Fruit fly (Drosophila melanogaster) whole organism, prepupa: ENCODE results near the gene Btk.

Experiments
- Blimp-1 ChIP-seq: fragments of 200-800 bp; sonication (Bioruptor generic); optimal IDR thresholded peaks from 3 replicates; lab custom pipeline; 2017; ENCODE audit warnings: missing biosample characterization, missing genetic modification characterization, mild to moderate bottlenecking, moderate library complexity, missing genetic modification reagents
- CG10631 ChIP-seq: fragments of 200-800 bp; sonication (Bioruptor generic); optimal IDR thresholded peaks from 2 replicates; lab custom pipeline; 2016; ENCODE audit warnings: missing biosample characterization, missing genetic modification characterization
- CG10669 ChIP-seq: fragments of 200-800 bp; sonication (Bioruptor generic); optimal IDR thresholded peaks from 3 replicates; lab custom pipeline; 2018; ENCODE audit warnings: missing biosample characterization, mild to moderate bottlenecking, missing genetic modification characterization, moderate library complexity
- CG11762 ChIP-seq: fragments of 200-800 bp; sonication (Bioruptor generic); optimal IDR thresholded peaks from 3 replicates; lab custom pipeline; 2016; ENCODE audit warnings: missing biosample characterization, missing genetic modification characterization; ENCODE audit not compliant: insufficient read depth
- CG15336 ChIP-seq: fragments of 200-800 bp; sonication (Bioruptor generic); IDR thresholded peaks from 2 replicates; pipeline ENCODE4 v1.3.6; 2022; ENCODE audit warnings: missing biosample characterization, missing genetic modification characterization
- CG1621 ChIP-seq: fragments of 200-800 bp; sonication (Bioruptor generic); optimal IDR thresholded peaks from 3 replicates; lab custom pipeline; 2018; ENCODE audit warnings: missing biosample characterization, mild to moderate bottlenecking, missing genetic modification characterization
- CG32006 ChIP-seq: fragments of 200-800 bp; sonication (Bioruptor generic); optimal IDR thresholded peaks from 3 replicates; lab custom pipeline; 2017; ENCODE audit warnings: missing biosample characterization, mild to moderate bottlenecking, missing genetic modification characterization
- CG3919 ChIP-seq: fragments of 200-800 bp; sonication (Bioruptor generic); optimal IDR thresholded peaks from 3 replicates; lab custom pipeline; 2016; ENCODE audit warnings: missing biosample characterization, missing genetic modification characterization
- CG4318 ChIP-seq: fragments of 200-800 bp; sonication (Bioruptor generic); optimal IDR thresholded peaks from 3 replicates; lab custom pipeline; 2017; ENCODE audit warnings: missing biosample characterization, mild to moderate bottlenecking, missing genetic modification characterization
- CG6163 ChIP-seq: fragments of 200-800 bp; sonication (Bioruptor generic); IDR thresholded peaks from 3 replicates; pipeline ENCODE4 v1.3.6; 2022; ENCODE audit warnings: missing biosample characterization, missing genetic modification characterization
- CG6276 ChIP-seq: fragments of 200-800 bp; sonication (Bioruptor generic); optimal IDR thresholded peaks from 2 replicates; lab custom pipeline; 2017; ENCODE audit warnings: missing biosample characterization, mild to moderate bottlenecking, missing genetic modification characterization
- CG6792 ChIP-seq: fragments of 200-800 bp; sonication (Bioruptor generic); optimal IDR thresholded peaks from 3 replicates; lab custom pipeline; 2016; ENCODE audit warnings: missing biosample characterization, missing genetic modification characterization
- CG6854 ChIP-seq: fragments of 200-800 bp; sonication (Bioruptor generic); optimal IDR thresholded peaks from 2 replicates; lab custom pipeline; 2017; ENCODE audit warnings: missing biosample characterization, mild to moderate bottlenecking, missing genetic modification characterization
- CG7368 ChIP-seq: fragments of 200-800 bp; sonication (Bioruptor generic); optimal IDR thresholded peaks from 3 replicates; lab custom pipeline; 2016; ENCODE audit warnings: missing biosample characterization, missing genetic modification characterization
- CG8119 ChIP-seq: fragments of 200-800 bp; sonication (Bioruptor generic); IDR thresholded peaks from 3 replicates; pipeline ENCODE4 v1.3.6; 2022; ENCODE audit warnings: missing biosample characterization, missing genetic modification characterization
- CG8319 ChIP-seq: fragments of 200-800 bp; sonication (Bioruptor generic); optimal IDR thresholded peaks from 3 replicates; lab custom pipeline; 2016; ENCODE audit warnings: missing biosample characterization, missing genetic modification characterization
- CG8632 ChIP-seq: fragments of 200-800 bp; sonication (Bioruptor generic); optimal IDR thresholded peaks from 3 replicates; lab custom pipeline; 2016; ENCODE audit warnings: missing biosample characterization, missing genetic modification characterization
- Eip78C ChIP-seq: fragments of 200-800 bp; sonication (Bioruptor generic); peaks from one replicate; lab custom pipeline; 2016; ENCODE audit warnings: missing biosample characterization, missing genetic modification characterization
- Eip93F ChIP-seq: fragments of 200-800 bp; sonication (Bioruptor generic); optimal IDR thresholded peaks from 2 replicates; lab custom pipeline; 2016; ENCODE audit warnings: missing biosample characterization, mild to moderate bottlenecking, missing genetic modification characterization
- Ets96B ChIP-seq: fragments of 200-800 bp; optimal IDR thresholded peaks from 2 replicates; lab custom pipeline; 2019; ENCODE audit warnings: missing biosample characterization, mild to moderate bottlenecking, missing genetic modification characterization, moderate library complexity
- Gug ChIP-seq: fragments of 200-800 bp; sonication (Bioruptor generic); IDR thresholded peaks from 2 replicates; pipeline ENCODE4 v1.3.6; 2022; ENCODE audit warnings: missing biosample characterization, missing genetic modification characterization
- Hr38 ChIP-seq: sonication (Bioruptor generic); optimal IDR thresholded peaks from 2 replicates; lab custom pipeline; 2016; ENCODE audit warnings: missing biosample characterization, missing genetic modification characterization
- Hr39 ChIP-seq: fragments of 200-800 bp; sonication (Bioruptor generic); optimal IDR thresholded peaks from 2 replicates; lab custom pipeline; 2016; ENCODE audit warnings: missing biosample characterization, missing genetic modification characterization
- Hr4 ChIP-seq: fragments of 200-800 bp; sonication (Bioruptor generic); optimal IDR thresholded peaks from 3 replicates; lab custom pipeline; 2016; ENCODE audit warnings: missing biosample characterization, missing genetic modification characterization
- Lpt ChIP-seq: fragments of 200-800 bp; sonication (Bioruptor generic); optimal IDR thresholded peaks from 3 replicates; lab custom pipeline; 2016; ENCODE audit warnings: missing biosample characterization, missing genetic modification characterization
- OdsH ChIP-seq: fragments of 200-800 bp; sonication (Bioruptor generic); optimal IDR thresholded peaks from 3 replicates; lab custom pipeline; 2016; ENCODE audit warnings: missing biosample characterization, missing genetic modification characterization
- Smox ChIP-seq: fragments of 200-800 bp; sonication (Bioruptor generic); optimal IDR thresholded peaks from 3 replicates; lab custom pipeline; 2016; ENCODE audit warnings: missing biosample characterization, missing genetic modification characterization
- Sox15 ChIP-seq: fragments of 200-800 bp; sonication (Bioruptor generic); optimal IDR thresholded peaks from 3 replicates; lab custom pipeline; 2016; ENCODE audit warnings: missing biosample characterization, missing genetic modification characterization
- achi ChIP-seq: fragments of 200-800 bp; sonication (Bioruptor generic); optimal IDR thresholded peaks from 3 replicates; lab custom pipeline; 2016; ENCODE audit warnings: missing biosample characterization, missing genetic modification characterization
- acj6 ChIP-seq: fragments of 200-800 bp; sonication (Bioruptor generic); optimal IDR thresholded peaks from 3 replicates; lab custom pipeline; 2016; ENCODE audit warnings: missing biosample characterization, missing genetic modification characterization
- cyc ChIP-seq: fragments of 200-800 bp; sonication (Bioruptor generic); optimal IDR thresholded peaks from 3 replicates; lab custom pipeline; 2016; ENCODE audit warnings: missing biosample characterization, missing genetic modification characterization
- dac ChIP-seq: fragments of 200-800 bp; sonication (Bioruptor generic); optimal IDR thresholded peaks from 2 replicates; lab custom pipeline; 2017; ENCODE audit warnings: missing biosample characterization, mild to moderate bottlenecking, missing genetic modification characterization
- dsx ChIP-seq: fragments of 200-800 bp; optimal IDR thresholded peaks from 3 replicates; lab custom pipeline; 2019; ENCODE audit warnings: missing biosample characterization, mild to moderate bottlenecking, missing genetic modification characterization, moderate library complexity; ENCODE audit not compliant: poor library complexity, severe bottlenecking
- eg ChIP-seq: fragments of 200-800 bp; sonication (Bioruptor generic); IDR thresholded peaks from 3 replicates; pipeline ENCODE4 v1.3.6; 2022; ENCODE audit warnings: missing biosample characterization, missing genetic modification characterization
- esn ChIP-seq: fragments of 200-800 bp; sonication (Bioruptor generic); optimal IDR thresholded peaks from 2 replicates; lab custom pipeline; 2016; ENCODE audit warnings: missing biosample characterization, mild to moderate bottlenecking, missing genetic modification characterization, moderate library complexity
- fd59A ChIP-seq: fragments of 200-800 bp; sonication (Bioruptor generic); optimal IDR thresholded peaks from 2 replicates; lab custom pipeline; 2017; ENCODE audit warnings: missing biosample characterization, mild to moderate bottlenecking, missing genetic modification characterization, missing genetic modification reagents
- fd85E ChIP-seq: fragments of 200-800 bp; sonication (Bioruptor generic); optimal IDR thresholded peaks from 3 replicates; lab custom pipeline; 2016; ENCODE audit warnings: missing biosample characterization, missing genetic modification characterization
- fkh ChIP-seq: fragments of 200-800 bp; sonication (Bioruptor generic); optimal IDR thresholded peaks from 3 replicates; lab custom pipeline; 2017; ENCODE audit warnings: missing biosample characterization, mild to moderate bottlenecking, missing genetic modification characterization, moderate library complexity
- lz ChIP-seq: fragments of 200-800 bp; sonication (Bioruptor generic); optimal IDR thresholded peaks from 3 replicates; lab custom pipeline; 2016; ENCODE audit warnings: missing biosample characterization, missing genetic modification characterization
- net ChIP-seq: fragments of 200-800 bp; sonication (Bioruptor generic); optimal IDR thresholded peaks from 3 replicates; lab custom pipeline; 2016; ENCODE audit warnings: missing biosample characterization, missing genetic modification characterization
- pdm3 ChIP-seq: fragments of 200-800 bp; sonication (Bioruptor generic); optimal IDR thresholded peaks from 3 replicates; lab custom pipeline; 2016; ENCODE audit warnings: missing biosample characterization, missing genetic modification characterization
- salr ChIP-seq, 2 experiments: fragments of 200-800 bp; sonication (Bioruptor generic); optimal IDR thresholded peaks; 3 replicates each; lab custom pipeline; 2016 to 2018; ENCODE audit warnings: missing biosample characterization in 2 of 2, missing genetic modification characterization in 2 of 2, mild to moderate bottlenecking in 1 of 2
- spab ChIP-seq: fragments of 200-800 bp; sonication (Bioruptor generic); optimal IDR thresholded peaks from 2 replicates; lab custom pipeline; 2017; ENCODE audit warnings: missing biosample characterization, mild to moderate bottlenecking, missing genetic modification characterization, missing genetic modification reagents
- svp ChIP-seq: fragments of 200-800 bp; sonication (Bioruptor generic); peaks from one replicate; lab custom pipeline; 2016; ENCODE audit warnings: missing biosample characterization, missing genetic modification characterization
- topi ChIP-seq: fragments of 200-800 bp; sonication (Bioruptor generic); optimal IDR thresholded peaks from 3 replicates; lab custom pipeline; 2016; ENCODE audit warnings: missing biosample characterization, missing genetic modification characterization
- vri ChIP-seq: fragments of 200-800 bp; sonication (Bioruptor generic); optimal IDR thresholded peaks from 3 replicates; lab custom pipeline; 2016; ENCODE audit warnings: missing biosample characterization, mild to moderate bottlenecking, missing genetic modification characterization

Gene Btk

DNA sequence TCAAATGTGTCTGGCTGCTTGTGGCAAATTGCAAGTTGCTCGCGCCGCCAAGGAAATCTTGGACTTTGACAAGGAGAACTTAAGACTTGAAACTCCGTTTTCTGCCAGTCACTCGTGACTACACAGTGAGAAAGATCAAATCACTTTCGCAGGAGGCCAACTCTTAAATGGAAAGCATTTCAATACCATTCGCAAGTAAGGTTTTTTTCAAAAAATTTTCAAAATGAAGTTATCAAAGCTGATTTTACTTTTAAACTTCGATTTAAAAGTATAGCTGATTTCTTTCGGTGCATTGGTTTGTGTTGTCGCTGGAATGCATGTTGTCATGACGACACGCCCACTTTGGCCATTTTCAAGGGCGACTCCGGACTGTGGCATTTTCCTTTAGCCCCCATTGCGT, 68.5 kb downstream of the Btk start (continued):
- TF ChIP-seq lz (GFP tag; lab: Kevin White, UChicago), result peak; percentile 62
- peak; percentile 71 for TF ChIP-seq Hr4 (GFP tag; lab: Kevin White, UChicago)
- peak; percentile 89 for TF ChIP-seq CG1621
- peak; percentile 59 for TF ChIP-seq Hr39 (GFP tag; lab: Kevin White, UChicago)
- peak; percentile 89 for TF ChIP-seq spab (GFP tag; lab: Kevin White, UChicago)
- peak; percentile 57 for TF ChIP-seq topi (GFP tag; lab: Kevin White, UChicago)
- TF ChIP-seq Blimp-1, result no peak
- TF ChIP-seq vri (GFP tag; lab: Kevin White, UChicago), result no peak
- TF ChIP-seq Ets96B (tag; lab: Kevin White, UChicago), result peak; percentile 85
- peak; percentile 57 for TF ChIP-seq CG4318
- TF ChIP-seq achi (GFP tag; lab: Kevin White, UChicago), result peak; percentile 83
- peak; percentile 81 for TF ChIP-seq CG11762
- peak; percentile 82 for TF ChIP-seq OdsH (GFP tag; lab: Kevin White, UChicago)
- TF ChIP-seq CG6163, result peak; percentile 93

DNA sequence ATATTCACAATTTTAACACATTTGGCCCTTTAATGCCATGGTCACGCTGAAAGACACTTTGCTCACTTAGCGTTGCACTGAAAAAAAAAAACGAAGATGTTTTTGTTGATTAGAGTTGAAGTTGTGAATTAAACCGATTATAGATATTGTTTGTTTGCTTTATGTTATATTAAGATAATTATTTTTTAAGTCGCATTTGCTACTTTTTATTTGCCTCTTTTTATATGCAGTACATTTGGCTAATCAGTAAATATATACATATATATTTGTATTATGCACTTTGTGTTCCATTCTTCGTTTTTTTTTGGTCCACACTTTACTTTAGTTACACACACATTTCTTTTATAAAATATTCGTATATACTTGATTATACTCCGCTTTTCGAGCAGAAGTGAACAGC, 70.6 kb downstream of the Btk start:
- peak; percentile 36; the same call in 1 of the 3 replicates for TF ChIP-seq eg (GFP tag; lab: Robert Waterston, UW)
- TF ChIP-seq CG10631 (GFP tag; lab: Kevin White, UChicago), result no peak
- TF ChIP-seq spab (GFP tag; lab: Kevin White, UChicago), result peak; percentile 15
- TF ChIP-seq lz (GFP tag; lab: Kevin White, UChicago), result no peak
- TF ChIP-seq Hr38 (GFP tag; lab: Kevin White, UChicago), result no peak
- peak; percentile 3 for TF ChIP-seq CG10669 (GFP tag; lab: Kevin White, UChicago)
- TF ChIP-seq Gug, result no peak
- peak; percentile 26; the same call in 1 of the 3 replicates for TF ChIP-seq CG8119 (GFP tag; lab: Robert Waterston, UW)
- peak; percentile 55; the same call in 2 of the 3 replicates for TF ChIP-seq CG6163
- no peak for TF ChIP-seq topi (GFP tag; lab: Kevin White, UChicago)
- peak; percentile 22 for TF ChIP-seq Eip78C (GFP tag; lab: Kevin White, UChicago)
- TF ChIP-seq fd85E, result no peak
- TF ChIP-seq svp (GFP tag; lab: Kevin White, UChicago), result peak; percentile 70
- TF ChIP-seq OdsH (GFP tag; lab: Kevin White, UChicago), result peak; percentile 46
- TF ChIP-seq salr (GFP tag; optimal IDR thresholded peaks at IDR 0.05; lab: Kevin White, UChicago), result no peak
- no peak for TF ChIP-seq Smox
- peak; percentile 7 for TF ChIP-seq pdm3 (GFP tag; lab: Kevin White, UChicago)
- peak; percentile 3 for TF ChIP-seq Sox15
- peak; percentile 24; the same call in 1 of the 2 replicates for TF ChIP-seq CG15336 (GFP tag; lab: Robert Waterston, UW)
- TF ChIP-seq vri (GFP tag; lab: Kevin White, UChicago), result no peak
- TF ChIP-seq esn, result peak; percentile 5
- TF ChIP-seq net (GFP tag; lab: Kevin White, UChicago), result no peak

DNA sequence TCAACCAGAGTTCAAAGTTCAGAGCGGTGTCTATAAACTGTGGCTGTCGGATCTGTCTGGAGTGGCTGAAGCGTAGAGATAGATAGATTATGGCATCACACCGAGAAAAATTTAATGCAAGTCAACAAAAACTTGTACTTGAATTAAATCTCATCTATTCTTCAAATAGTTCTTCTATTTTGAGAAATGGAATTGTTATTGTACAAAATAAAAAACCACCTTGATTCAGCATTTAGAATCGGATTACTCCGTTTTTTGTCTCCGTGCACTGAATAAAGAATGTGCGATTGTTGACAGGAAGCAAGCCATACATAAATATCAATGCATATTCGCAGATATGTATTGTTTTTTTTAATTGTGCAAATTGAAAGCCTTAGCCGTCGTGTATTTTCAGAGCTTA, 71.3 kb downstream of the Btk start:
- peak; percentile 32 for TF ChIP-seq CG32006 (GFP tag; lab: Kevin White, UChicago)
- TF ChIP-seq topi (GFP tag; lab: Kevin White, UChicago), result peak; percentile 83
- TF ChIP-seq dac, result no peak
- TF ChIP-seq cyc, result peak; percentile 71
- peak; percentile 16 for TF ChIP-seq CG1621
- TF ChIP-seq CG7368 (GFP tag; lab: Kevin White, UChicago), result no peak
- TF ChIP-seq CG6854 (GFP tag; lab: Kevin White, UChicago), result peak; percentile 8
- TF ChIP-seq CG6792 (GFP tag; lab: Kevin White, UChicago), result peak; percentile 53
- TF ChIP-seq CG10631 (GFP tag; lab: Kevin White, UChicago), result peak; percentile 32
- TF ChIP-seq CG8319 (GFP tag; lab: Kevin White, UChicago), result peak; percentile 11
- TF ChIP-seq Ets96B (tag; lab: Kevin White, UChicago), result peak; percentile 59
- TF ChIP-seq Eip93F (GFP tag; lab: Kevin White, UChicago), result no peak
- peak; percentile 61 for TF ChIP-seq lz (GFP tag; lab: Kevin White, UChicago)
- no peak for TF ChIP-seq CG6276 (GFP tag; lab: Kevin White, UChicago)
- peak; percentile 65 for TF ChIP-seq CG8119 (GFP tag; lab: Robert Waterston, UW)
- TF ChIP-seq CG3919, result peak; percentile 71
- TF ChIP-seq CG11762, result peak; percentile 42
- peak; percentile 52 for TF ChIP-seq CG8632 (GFP tag; lab: Kevin White, UChicago)
- no peak for TF ChIP-seq Smox
- peak; percentile 23 for TF ChIP-seq fd59A (GFP tag; lab: Kevin White, UChicago)
- TF ChIP-seq dsx (GFP tag; lab: Kevin White, UChicago), result peak; percentile 71
- peak; percentile 69 for TF ChIP-seq Hr39 (GFP tag; lab: Kevin White, UChicago)
- peak; percentile 67 for TF ChIP-seq vri (GFP tag; lab: Kevin White, UChicago)
- no peak for TF ChIP-seq fkh (GFP tag; lab: Kevin White, UChicago)
- TF ChIP-seq acj6 (GFP tag; lab: Kevin White, UChicago), result peak; percentile 31
- no peak for TF ChIP-seq Lpt (GFP tag; lab: Kevin White, UChicago)
- peak; percentile 84 for TF ChIP-seq Gug
- TF ChIP-seq fd85E, result no peak
- peak; percentile 14 for TF ChIP-seq Sox15
- peak; percentile 61 for TF ChIP-seq OdsH (GFP tag; lab: Kevin White, UChicago)
- peak; percentile 92 for TF ChIP-seq Eip78C (GFP tag; lab: Kevin White, UChicago)
